Fruit fly (Drosophila melanogaster) whole organism, embryonic: ENCODE data around the gene CG10341.
A peak's percentile ranks its signal among the peaks of the same experiment; 100 is the strongest.

Experiments used
- ATbp ChIP-seq: fragments of 200-800 bp; sonication (Bioruptor generic); optimal IDR thresholded peaks from 2 replicates; lab custom pipeline; 2017; ENCODE audit warnings: missing biosample characterization, mild to moderate bottlenecking, missing genetic modification characterization, missing genetic modification reagents
- Atf6 ChIP-seq: fragments of 200-800 bp; sonication (Bioruptor generic); IDR thresholded peaks from 2 replicates; pipeline ENCODE4 v1.3.6; 2022; ENCODE audit warnings: missing biosample characterization, missing genetic modification characterization
- CG10147 ChIP-seq: fragments of 200-800 bp; sonication (Bioruptor generic); optimal IDR thresholded peaks from 2 replicates; lab custom pipeline; 2019; ENCODE audit warnings: missing biosample characterization, mild to moderate bottlenecking, missing genetic modification characterization, moderate library complexity
- CG10959 ChIP-seq: fragments of 200-800 bp; sonication (Bioruptor generic); IDR thresholded peaks from 2 replicates; pipeline ENCODE4 v1.3.6; 2022; ENCODE audit warnings: missing biosample characterization, missing genetic modification characterization
- CG11093 ChIP-seq: fragments of 200-800 bp; sonication (Bioruptor generic); IDR thresholded peaks from 3 replicates; pipeline ENCODE4 v1.3.6; 2022; ENCODE audit warnings: missing biosample characterization, missing genetic modification characterization
- CG11560 ChIP-seq: fragments of 200-800 bp; sonication (Bioruptor generic); IDR thresholded peaks from 3 replicates; pipeline ENCODE4 v1.3.6; 2022; ENCODE audit warnings: missing biosample characterization, missing genetic modification characterization
- CG13287 ChIP-seq: fragments of 200-800 bp; sonication (Bioruptor generic); IDR thresholded peaks from 2 replicates; pipeline ENCODE4 v1.3.6; 2022; ENCODE audit warnings: missing biosample characterization, missing genetic modification characterization; ENCODE audit not compliant: partially characterized antibody
- CG13424 ChIP-seq: fragments of 200-800 bp; sonication (Bioruptor generic); optimal IDR thresholded peaks from 2 replicates; lab custom pipeline; 2019; ENCODE audit warnings: missing biosample characterization, mild to moderate bottlenecking, missing genetic modification characterization, moderate library complexity
- CG14050 ChIP-seq: fragments of 200-800 bp; sonication (Bioruptor generic); IDR thresholded peaks from 3 replicates; pipeline ENCODE4 v1.3.6; 2022; ENCODE audit warnings: missing biosample characterization, missing genetic modification characterization
- CG14441 ChIP-seq: fragments of 200-800 bp; sonication (Bioruptor generic); IDR thresholded peaks from 2 replicates; pipeline ENCODE4 v1.3.6; 2022; ENCODE audit warnings: missing biosample characterization, missing genetic modification characterization
- CG14667 ChIP-seq: fragments of 200-800 bp; sonication (Bioruptor generic); IDR thresholded peaks from 2 replicates; pipeline ENCODE4 v1.3.6; 2022; ENCODE audit warnings: missing biosample characterization, missing genetic modification characterization
- CG15696 ChIP-seq: fragments of 200-800 bp; sonication (Bioruptor generic); optimal IDR thresholded peaks from 2 replicates; lab custom pipeline; 2019; ENCODE audit warnings: missing biosample characterization, mild to moderate bottlenecking, missing genetic modification characterization, moderate library complexity
- CG17568 ChIP-seq: fragments of 200-800 bp; sonication (Bioruptor generic); optimal IDR thresholded peaks from 2 replicates; lab custom pipeline; 2018; ENCODE audit warnings: missing biosample characterization, mild to moderate bottlenecking, missing genetic modification characterization, moderate library complexity
- CG18262 ChIP-seq: fragments of 200-800 bp; optimal IDR thresholded peaks from 3 replicates; lab custom pipeline; 2019; ENCODE audit warnings: missing biosample characterization, mild to moderate bottlenecking, missing genetic modification characterization, moderate library complexity
- CG1832 ChIP-seq: fragments of 200-800 bp; sonication (Bioruptor generic); optimal IDR thresholded peaks from 2 replicates; lab custom pipeline; 2017; ENCODE audit warnings: missing biosample characterization, mild to moderate bottlenecking, missing genetic modification characterization, inconsistent platforms
- CG2120 ChIP-seq: fragments of 200-800 bp; sonication (Bioruptor generic); optimal IDR thresholded peaks from 3 replicates; lab custom pipeline; 2016; ENCODE audit warnings: missing biosample characterization, missing genetic modification characterization
- CG2678 ChIP-seq: fragments of 200-800 bp; sonication (Bioruptor generic); optimal IDR thresholded peaks from 3 replicates; lab custom pipeline; 2019; ENCODE audit warnings: missing biosample characterization, mild to moderate bottlenecking, missing genetic modification characterization, moderate library complexity
- CG3065 ChIP-seq: fragments of 200-800 bp; sonication (Bioruptor generic); optimal IDR thresholded peaks from 2 replicates; lab custom pipeline; 2016; ENCODE audit warnings: missing biosample characterization, missing genetic modification characterization
- CG5180 ChIP-seq: fragments of 200-800 bp; sonication (Bioruptor generic); optimal IDR thresholded peaks from 3 replicates; lab custom pipeline; 2017; ENCODE audit warnings: missing biosample characterization, missing genetic modification characterization, mild to moderate bottlenecking, moderate library complexity, missing genetic modification reagents
- CG7963 ChIP-seq: fragments of 200-800 bp; sonication (Bioruptor generic); IDR thresholded peaks from 3 replicates; pipeline ENCODE4 v1.3.6; 2022; ENCODE audit warnings: missing biosample characterization, missing genetic modification characterization; ENCODE audit not compliant: partially characterized antibody
- CG7987 ChIP-seq: fragments of 200-800 bp; sonication (Bioruptor generic); optimal IDR thresholded peaks from 2 replicates; lab custom pipeline; 2018; ENCODE audit warnings: missing biosample characterization, mild to moderate bottlenecking, missing genetic modification characterization, moderate library complexity
- CG8359 ChIP-seq: fragments of 200-800 bp; sonication (Bioruptor generic); optimal IDR thresholded peaks from 2 replicates; lab custom pipeline; 2017; ENCODE audit warnings: missing biosample characterization, mild to moderate bottlenecking, missing genetic modification characterization, borderline replicate concordance
- CG8924 ChIP-seq: fragments of 200-800 bp; optimal IDR thresholded peaks from 3 replicates; lab custom pipeline; 2019; ENCODE audit warnings: missing biosample characterization, mild to moderate bottlenecking, missing genetic modification characterization, moderate library complexity
- D ChIP-seq, 2 experiments: fragments of 200-800 bp in 1 of 2; fragments of >200 bp in 1 of 2; sonication (Bioruptor generic) in 1 of 2; optimal IDR thresholded peaks; 2 replicates in 1 of 2; 3 replicates in 1 of 2; lab custom pipeline; 2017; ENCODE audit warnings: mild to moderate bottlenecking in 1 of 2, missing biosample characterization in 1 of 2, missing genetic modification characterization in 1 of 2, missing genetic modification reagents in 1 of 2
- Gsc ChIP-seq: fragments of 200-800 bp; sonication (Bioruptor generic); IDR thresholded peaks from 2 replicates; pipeline ENCODE4 v1.3.6; 2022; ENCODE audit warnings: missing biosample characterization, missing genetic modification characterization
- Hsf ChIP-seq: fragments of 200-800 bp; sonication (Bioruptor generic); optimal IDR thresholded peaks from 3 replicates; lab custom pipeline; 2016; ENCODE audit warnings: missing biosample characterization, missing genetic modification characterization
- Oaz ChIP-seq: fragments of 200-800 bp; sonication (Bioruptor generic); IDR thresholded peaks from 2 replicates; pipeline ENCODE4 v1.3.6; 2022; ENCODE audit warnings: missing biosample characterization, missing genetic modification characterization
- Poxn ChIP-seq: fragments of 200-800 bp; sonication (Bioruptor generic); IDR thresholded peaks from 2 replicates; pipeline ENCODE4 v1.3.6; 2022; ENCODE audit warnings: missing biosample characterization, missing genetic modification characterization
- Rfx ChIP-seq: fragments of 200-800 bp; sonication (Bioruptor generic); IDR thresholded peaks from 2 replicates; pipeline ENCODE4 v1.3.6; 2022; ENCODE audit warnings: missing biosample characterization, missing genetic modification characterization
- Stat92E ChIP-seq, 3 experiments: fragments of >200 bp in 2 of 3; fragments of 200-800 bp in 1 of 3; sonication (Bioruptor generic) in 1 of 3; optimal IDR thresholded peaks; 2 replicates each; lab custom pipeline; 2017 to 2019; ENCODE audit warnings: missing biosample characterization in 3 of 3, missing genetic modification characterization in 3 of 3, mild to moderate bottlenecking in 1 of 3, moderate library complexity in 1 of 3
- ab ChIP-seq: fragments of 200-800 bp; sonication (Bioruptor generic); optimal IDR thresholded peaks from 2 replicates; lab custom pipeline; 2016; ENCODE audit warnings: missing biosample characterization, missing genetic modification characterization
- al ChIP-seq: fragments of 200-800 bp; sonication (Bioruptor generic); IDR thresholded peaks from 2 replicates; pipeline ENCODE4 v1.3.6; 2022; ENCODE audit warnings: missing biosample characterization, missing genetic modification characterization
- amos ChIP-seq: fragments of 200-800 bp; sonication (Bioruptor generic); IDR thresholded peaks from 2 replicates; pipeline ENCODE4 v1.3.6; 2022; ENCODE audit warnings: missing biosample characterization, missing genetic modification characterization; ENCODE audit not compliant: partially characterized antibody
- ase ChIP-seq: fragments of 200-800 bp; sonication (Bioruptor generic); IDR thresholded peaks from 3 replicates; pipeline ENCODE4 v1.3.6; 2022; ENCODE audit warnings: missing biosample characterization, missing genetic modification characterization
- corto ChIP-seq: fragments of 200-800 bp; sonication (Bioruptor generic); optimal IDR thresholded peaks from 2 replicates; lab custom pipeline; 2016; ENCODE audit warnings: missing biosample characterization, mild to moderate bottlenecking, missing genetic modification characterization, moderate library complexity
- fd102C ChIP-seq: fragments of 200-800 bp; sonication (Bioruptor generic); optimal IDR thresholded peaks from 2 replicates; lab custom pipeline; 2018; ENCODE audit warnings: missing biosample characterization, mild to moderate bottlenecking, missing genetic modification characterization, moderate library complexity
- gem ChIP-seq: fragments of 200-800 bp; sonication (Bioruptor generic); optimal IDR thresholded peaks from 2 replicates; lab custom pipeline; 2019; ENCODE audit warnings: missing biosample characterization, mild to moderate bottlenecking, missing genetic modification characterization, moderate library complexity
- lmd ChIP-seq: fragments of 200-800 bp; sonication (Bioruptor generic); IDR thresholded peaks from 2 replicates; pipeline ENCODE4 v1.3.6; 2022; ENCODE audit warnings: missing biosample characterization, missing genetic modification characterization
- nmo ChIP-seq: fragments of 200-800 bp; sonication (Bioruptor generic); optimal IDR thresholded peaks from 2 replicates; lab custom pipeline; 2018; ENCODE audit warnings: missing biosample characterization, mild to moderate bottlenecking, missing genetic modification characterization, moderate library complexity
- peb ChIP-seq: fragments of 200-800 bp; sonication (Bioruptor generic); IDR thresholded peaks from 2 replicates; pipeline ENCODE4 v1.3.6; 2022; ENCODE audit warnings: missing biosample characterization, missing genetic modification characterization
- pfk ChIP-seq: fragments of 200-800 bp; sonication (Bioruptor generic); optimal IDR thresholded peaks from 2 replicates; lab custom pipeline; 2018; ENCODE audit warnings: missing biosample characterization, mild to moderate bottlenecking, missing genetic modification characterization, moderate library complexity
- psq ChIP-seq: fragments of 200-800 bp; sonication (Bioruptor generic); optimal IDR thresholded peaks from 2 replicates; lab custom pipeline; 2017; ENCODE audit warnings: missing biosample characterization, missing genetic modification characterization
- run ChIP-seq: fragments of 200-800 bp; sonication (Bioruptor generic); optimal IDR thresholded peaks from 3 replicates; lab custom pipeline; 2018; ENCODE audit warnings: missing biosample characterization, mild to moderate bottlenecking, missing genetic modification characterization
- scrt ChIP-seq: fragments of 200-800 bp; sonication (Bioruptor generic); optimal IDR thresholded peaks from 2 replicates; lab custom pipeline; 2018; ENCODE audit warnings: missing biosample characterization, mild to moderate bottlenecking, missing genetic modification characterization, moderate library complexity
- sd ChIP-seq: fragments of 200-800 bp; sonication (Bioruptor generic); optimal IDR thresholded peaks from 3 replicates; lab custom pipeline; 2018; ENCODE audit warnings: missing biosample characterization, mild to moderate bottlenecking, missing genetic modification characterization, moderate library complexity
- sim ChIP-seq: fragments of 200-800 bp; sonication (Bioruptor generic); IDR thresholded peaks from 2 replicates; pipeline ENCODE4 v1.3.6; 2022; ENCODE audit warnings: missing biosample characterization, missing genetic modification characterization
- sima ChIP-seq: fragments of 200-800 bp; sonication (Bioruptor generic); optimal IDR thresholded peaks from 2 replicates; lab custom pipeline; 2016; ENCODE audit warnings: missing biosample characterization, missing genetic modification characterization
- slp2 ChIP-seq: fragments of 200-800 bp; sonication (Bioruptor generic); optimal IDR thresholded peaks from 2 replicates; lab custom pipeline; 2016; ENCODE audit warnings: missing biosample characterization, missing genetic modification characterization
- trem ChIP-seq: fragments of 200-800 bp; optimal IDR thresholded peaks from 3 replicates; lab custom pipeline; 2019; ENCODE audit warnings: missing biosample characterization, mild to moderate bottlenecking, missing genetic modification characterization, moderate library complexity
- z ChIP-seq: fragments of 200-800 bp; sonication (Bioruptor generic); IDR thresholded peaks from 3 replicates; pipeline ENCODE4 v1.3.6; 2022; ENCODE audit warnings: missing biosample characterization, missing genetic modification characterization

CG10341 gene

dm6 chr2L:18653328-18653675, 45.2 kb upstream of the CG10341 start (continued):
- TF ChIP-seq CG17568 (GFP tag; lab: Kevin White, UChicago) (no peak), gem (tag; lab: Kevin White, UChicago) (peak; percentile 66), ase (peak; percentile 52; the same call in 2 of the 3 replicates), CG14441 (peak; percentile 67), CG13424 (tag; lab: Kevin White, UChicago) (peak; percentile 39), D (optimal IDR thresholded peaks at IDR 0.05; lab: Kevin White, UChicago) (no peak), D (GFP tag; optimal IDR thresholded peaks at IDR 0.05; lab: Kevin White, UChicago) (peak; percentile 78), CG3065 (peak; percentile 21), CG1832 (no peak), scrt (peak; percentile 28), ab (no peak), al (GFP tag; lab: Robert Waterston, UW) (no peak), slp2 (GFP tag; lab: Kevin White, UChicago) (no peak), CG10959 (GFP tag; lab: Robert Waterston, UW) (peak; percentile 68), Stat92E (GFP tag; optimal IDR thresholded peaks at IDR 0.05; lab: Kevin White, UChicago) (peak in 1 of 3 experiments; percentile 78), fd102C (no peak), CG2678 (peak; percentile 84), Gsc (GFP tag; lab: Robert Waterston, UW) (peak; percentile 59), lmd (GFP tag; lab: Robert Waterston, UW) (peak; percentile 75), Rfx (GFP tag; lab: Robert Waterston, UW) (peak; percentile 59; the same call in 1 of the 2 replicates), CG18262 (tag; lab: Kevin White, UChicago) (peak; percentile 91), CG8924 (tag; lab: Kevin White, UChicago) (peak; percentile 68), sima (GFP tag; lab: Kevin White, UChicago) (no peak), CG13287 (GFP tag; lab: Robert Waterston, UW) (no peak), trem (tag; lab: Kevin White, UChicago) (peak; percentile 57), sim (0 out of 2 replicates have a peak, but pooled peaks have one; percentile 21), CG15696 (tag; lab: Kevin White, UChicago) (peak; percentile 59), Poxn (GFP tag; lab: Robert Waterston, UW) (no peak), nmo (GFP tag; lab: Kevin White, UChicago) (peak; percentile 90), sd (tag; lab: Kevin White, UChicago) (peak; percentile 14), Oaz (GFP tag; lab: Robert Waterston, UW) (no peak), peb (GFP tag; lab: Robert Waterston, UW) (peak; percentile 82), Atf6 (GFP tag; lab: Robert Waterston, UW) (no peak), CG10147 (GFP tag; lab: Kevin White, UChicago) (peak; percentile 56), amos (GFP tag; lab: Robert Waterston, UW) (no peak), psq (GFP tag; lab: Kevin White, UChicago) (peak; percentile 15), CG8359 (GFP tag; lab: Kevin White, UChicago) (peak; percentile 51), corto (GFP tag; lab: Kevin White, UChicago) (peak; percentile 91), Hsf (GFP tag; lab: Kevin White, UChicago) (peak; percentile 32), CG2120 (GFP tag; lab: Kevin White, UChicago) (peak; percentile 14), run (tag; lab: Kevin White, UChicago) (peak; percentile 2), z (GFP tag; lab: Robert Waterston, UW) (peak; percentile 41; the same call in 1 of the 3 replicates), CG7987 (peak; percentile 27), CG7963 (GFP tag; lab: Robert Waterston, UW) (no peak), CG11560 (tag; lab: Robert Waterston, UW) (no peak), CG5180 (GFP tag; lab: Kevin White, UChicago) (peak; percentile 39), CG11093 (peak; percentile 71), CG14667 (GFP tag; lab: Robert Waterston, UW) (peak; percentile 65), pfk (GFP tag; lab: Kevin White, UChicago) (no peak), CG14050 (GFP tag; lab: Robert Waterston, UW) (0 out of 3 replicates have a peak, but pooled peaks have one; percentile 13), ATbp (peak; percentile 21)
